Worm (Caenorhabditis elegans) whole organism, L1 larva: ENCODE results near the gene srbc-24.
A peak's percentile ranks its signal among the peaks of the same experiment; 100 is the strongest.

Experiments
- C04F5.9 ChIP-seq: sonication (generic microtip); optimal IDR thresholded peaks from 2 replicates; lab custom pipeline; 2016; ENCODE audit warnings: missing genetic modification characterization, missing compliant biosample characterization
- C34B4.2 ChIP-seq: sonication (generic microtip); optimal IDR thresholded peaks from 2 replicates; lab custom pipeline; 2017; ENCODE audit warnings: mild to moderate bottlenecking, missing genetic modification characterization, missing compliant biosample characterization
- aha-1 ChIP-seq: fragments of 150-350 bp; optimal IDR thresholded peaks from 2 replicates; lab custom pipeline; 2014; ENCODE audit warnings: missing biosample characterization, missing genetic modification characterization
- blmp-1 ChIP-seq: fragments of 150-350 bp; optimal IDR thresholded peaks from 2 replicates; lab custom pipeline; 2014; ENCODE audit warnings: missing biosample characterization, missing genetic modification characterization
- ceh-63 ChIP-seq: fragments of 200-800 bp; sonication (Bioruptor generic); optimal IDR thresholded peaks from 2 replicates; lab custom pipeline; 2018; ENCODE audit warnings: mild to moderate bottlenecking, missing genetic modification characterization, missing compliant biosample characterization
- ceh-88 ChIP-seq: fragments of 200-800 bp; sonication (Bioruptor generic); IDR thresholded peaks from 2 replicates; pipeline ENCODE4 v1.3.6; 2022; ENCODE audit warnings: missing genetic modification characterization, missing compliant biosample characterization
- dpl-1 ChIP-seq, 3 experiments: fragments of 150-350 bp in 2 of 3; sonication (generic microtip) in 1 of 3; optimal IDR thresholded peaks; 2 replicates each; lab custom pipeline; 2014 to 2017; ENCODE audit warnings: missing biosample characterization in 3 of 3, missing genetic modification characterization in 3 of 3, missing genetic modification reagents in 3 of 3
- dsc-1 ChIP-seq: sonication (generic microtip); optimal IDR thresholded peaks from 2 replicates; lab custom pipeline; 2016; ENCODE audit warnings: mild to moderate bottlenecking, missing genetic modification characterization, missing compliant biosample characterization
- efl-1 ChIP-seq, 4 experiments: fragments of 150-350 bp; optimal IDR thresholded peaks in 3 of 4; peaks in 1 of 4; 1 replicate in 1 of 4; 2 replicates in 3 of 4; lab custom pipeline; 2014; ENCODE audit warnings: missing biosample characterization in 2 of 4, missing genetic modification characterization in 2 of 4, missing genetic modification reagents in 2 of 4
- elt-2 ChIP-seq: sonication (generic microtip); optimal IDR thresholded peaks from 2 replicates; lab custom pipeline; 2016; ENCODE audit warnings: missing genetic modification characterization, mild to moderate bottlenecking, inconsistent platforms, missing compliant biosample characterization, missing genetic modification reagents
- elt-3 ChIP-seq, 6 experiments: fragments of 150-350 bp in 1 of 6; sonication (generic microtip); optimal IDR thresholded peaks; 2 replicates each; lab custom pipeline; 2017 to 2018; ENCODE audit warnings: missing biosample characterization in 6 of 6, missing genetic modification characterization in 6 of 6, inconsistent platforms in 1 of 6
- grh-1 ChIP-seq: fragments of 200-800 bp; sonication (Bioruptor generic); IDR thresholded peaks from 2 replicates; pipeline ENCODE4 v1.3.6; 2022; ENCODE audit warnings: missing genetic modification reagents, missing genetic modification characterization, missing compliant biosample characterization
- hlh-4 ChIP-seq: sonication (generic microtip); optimal IDR thresholded peaks from 2 replicates; lab custom pipeline; 2016; ENCODE audit warnings: mild to moderate bottlenecking, missing genetic modification characterization, missing compliant biosample characterization
- hpl-2 ChIP-seq: fragments of 150-350 bp; optimal IDR thresholded peaks from 2 replicates; lab custom pipeline; 2014; ENCODE audit warnings: missing biosample characterization, missing genetic modification reagents, missing genetic modification characterization
- isw-1 ChIP-seq: fragments of 200-800 bp; sonication (Bioruptor generic); IDR thresholded peaks from 2 replicates; pipeline ENCODE4 v1.3.6; 2022; ENCODE audit warnings: missing genetic modification characterization, missing compliant biosample characterization
- lin-14 ChIP-seq: fragments of 200-800 bp; sonication (Bioruptor generic); optimal IDR thresholded peaks from 2 replicates; lab custom pipeline; 2018; ENCODE audit warnings: mild to moderate bottlenecking, missing genetic modification characterization, moderate library complexity, missing compliant biosample characterization
- lin-35 ChIP-seq, 2 experiments: fragments of 150-350 bp; optimal IDR thresholded peaks; 2 replicates each; lab custom pipeline; 2014; ENCODE audit warnings: missing biosample characterization in 2 of 2, missing genetic modification characterization in 2 of 2, missing genetic modification reagents in 2 of 2
- mdl-1 ChIP-seq, 2 experiments: fragments of 150-350 bp; optimal IDR thresholded peaks; 2 replicates each; lab custom pipeline; 2014 to 2017; ENCODE audit warnings: missing biosample characterization in 2 of 2, missing genetic modification characterization in 2 of 2, inconsistent platforms in 1 of 2
- mef-2 ChIP-seq: fragments of 150-350 bp; optimal IDR thresholded peaks from 2 replicates; lab custom pipeline; 2014; ENCODE audit warnings: missing biosample characterization, missing genetic modification characterization
- nhr-12 ChIP-seq: sonication (generic microtip); optimal IDR thresholded peaks from 2 replicates; lab custom pipeline; 2017; ENCODE audit warnings: missing biosample characterization, missing genetic modification characterization
- nhr-20 ChIP-seq: sonication (generic microtip); optimal IDR thresholded peaks from 2 replicates; lab custom pipeline; 2016; ENCODE audit warnings: mild to moderate bottlenecking, missing genetic modification characterization, missing compliant biosample characterization
- nhr-28 ChIP-seq: fragments of 150-350 bp; optimal IDR thresholded peaks from 2 replicates; lab custom pipeline; 2014; ENCODE audit warnings: missing biosample characterization, missing genetic modification characterization
- nhr-76 ChIP-seq: sonication (generic microtip); optimal IDR thresholded peaks from 2 replicates; lab custom pipeline; 2017; ENCODE audit warnings: missing biosample characterization, missing genetic modification characterization
- nhr-90 ChIP-seq: sonication (generic microtip); optimal IDR thresholded peaks from 2 replicates; lab custom pipeline; 2016; ENCODE audit warnings: mild to moderate bottlenecking, missing genetic modification characterization, missing compliant biosample characterization; ENCODE audit not compliant: poor library complexity
- pag-3 ChIP-seq: sonication (generic microtip); optimal IDR thresholded peaks from 2 replicates; lab custom pipeline; 2017; ENCODE audit warnings: missing genetic modification characterization, mild to moderate bottlenecking, missing compliant biosample characterization, antibody characterized with exemption, borderline replicate concordance; ENCODE audit not compliant: insufficient read depth
- pax-3 ChIP-seq: fragments of 200-800 bp; sonication (Bioruptor generic); optimal IDR thresholded peaks from 2 replicates; lab custom pipeline; 2018; ENCODE audit warnings: mild to moderate bottlenecking, missing genetic modification characterization, moderate library complexity, missing compliant biosample characterization
- pqm-1 ChIP-seq: sonication (generic microtip); optimal IDR thresholded peaks from 3 replicates; lab custom pipeline; 2017; ENCODE audit warnings: missing biosample characterization, missing genetic modification characterization
- rnt-1 ChIP-seq: sonication (generic microtip); optimal IDR thresholded peaks from 2 replicates; lab custom pipeline; 2016; ENCODE audit warnings: mild to moderate bottlenecking, missing genetic modification characterization, moderate library complexity, missing compliant biosample characterization
- snpc-4 ChIP-seq: fragments of 150-350 bp; optimal IDR thresholded peaks from 2 replicates; lab custom pipeline; 2014; ENCODE audit warnings: missing biosample characterization, missing genetic modification characterization
- snu-23 ChIP-seq: sonication (generic microtip); optimal IDR thresholded peaks from 2 replicates; lab custom pipeline; 2016; ENCODE audit warnings: missing genetic modification characterization, missing compliant biosample characterization
- sup-37 ChIP-seq: fragments of 200-800 bp; sonication (Bioruptor generic); optimal IDR thresholded peaks from 2 replicates; lab custom pipeline; 2018; ENCODE audit warnings: mild to moderate bottlenecking, missing genetic modification characterization, missing compliant biosample characterization
- unc-62 ChIP-seq: fragments of 150-350 bp; optimal IDR thresholded peaks from 2 replicates; lab custom pipeline; 2014; ENCODE audit warnings: missing biosample characterization, missing genetic modification reagents, missing genetic modification characterization
- unc-86 ChIP-seq: sonication (generic microtip); optimal IDR thresholded peaks from 2 replicates; lab custom pipeline; 2016; ENCODE audit warnings: missing genetic modification characterization, missing compliant biosample characterization
- zag-1 ChIP-seq: fragments of 150-350 bp; optimal IDR thresholded peaks from 2 replicates; lab custom pipeline; 2014; ENCODE audit warnings: missing biosample characterization, missing genetic modification characterization
- zip-4 ChIP-seq: fragments of 200-800 bp; sonication (Bioruptor generic); optimal IDR thresholded peaks from 2 replicates; lab custom pipeline; 2018; ENCODE audit warnings: mild to moderate bottlenecking, missing genetic modification characterization, moderate library complexity, missing compliant biosample characterization
- ztf-11 ChIP-seq, 2 experiments: sonication (generic microtip); optimal IDR thresholded peaks; 2 replicates each; lab custom pipeline; 2016 to 2017; ENCODE audit warnings: missing genetic modification characterization in 2 of 2, missing biosample characterization in 1 of 2, missing compliant biosample characterization in 1 of 2
- ztf-4 ChIP-seq: fragments of 150-350 bp; optimal IDR thresholded peaks from 2 replicates; lab custom pipeline; 2014; ENCODE audit warnings: missing biosample characterization, missing genetic modification characterization

Gene srbc-24

DNA sequence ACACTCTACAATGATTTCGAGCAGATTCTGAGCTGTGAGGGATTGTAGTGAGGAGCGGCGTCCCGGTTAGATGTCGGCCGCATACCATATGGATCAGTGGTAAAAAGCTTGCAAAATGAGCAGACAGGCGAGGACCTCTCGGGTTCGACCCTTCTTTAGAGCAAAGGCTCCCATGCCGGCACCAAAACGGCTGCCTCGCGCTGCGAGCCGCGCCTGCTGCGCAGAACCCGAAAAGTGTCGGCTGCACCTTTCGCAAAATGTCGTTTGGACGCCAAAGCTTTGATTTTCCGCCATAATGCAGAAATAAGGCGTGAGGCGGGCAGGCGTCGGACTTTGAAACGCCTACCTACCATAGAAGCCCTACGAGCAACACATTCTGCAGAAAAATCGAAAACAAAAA lies 38.8 kb downstream of the srbc-24 start:
- TF ChIP-seq zip-4 (GFP tag; lab: Kevin White, UChicago) (no peak), unc-86 (tag; lab: Kevin White, UChicago) (no peak), mef-2 (tag; lab: Kevin White, UChicago) (no peak)

- no peak for TF ChIP-seq grh-1 (GFP tag; lab: Robert Waterston, UW)
- TF ChIP-seq pqm-1 (tag; lab: Kevin White, UChicago), result no peak
- TF ChIP-seq pag-3, result no peak
- TF ChIP-seq blmp-1 (tag; lab: Kevin White, UChicago), result no peak
- no peak for TF ChIP-seq hlh-4 (tag; lab: Kevin White, UChicago)
- no peak for TF ChIP-seq aha-1 (tag; lab: Kevin White, UChicago)
- TF ChIP-seq rnt-1 (tag; lab: Kevin White, UChicago), result no peak
- no peak for TF ChIP-seq pax-3
Measured at ce11 chrV:2191122-2191521, 39.6 kb downstream of the srbc-24 start, which contains the start of gene srbc-42. TSS of gene srbc-42 (minus strand) at chrV:2191222.

DNA sequence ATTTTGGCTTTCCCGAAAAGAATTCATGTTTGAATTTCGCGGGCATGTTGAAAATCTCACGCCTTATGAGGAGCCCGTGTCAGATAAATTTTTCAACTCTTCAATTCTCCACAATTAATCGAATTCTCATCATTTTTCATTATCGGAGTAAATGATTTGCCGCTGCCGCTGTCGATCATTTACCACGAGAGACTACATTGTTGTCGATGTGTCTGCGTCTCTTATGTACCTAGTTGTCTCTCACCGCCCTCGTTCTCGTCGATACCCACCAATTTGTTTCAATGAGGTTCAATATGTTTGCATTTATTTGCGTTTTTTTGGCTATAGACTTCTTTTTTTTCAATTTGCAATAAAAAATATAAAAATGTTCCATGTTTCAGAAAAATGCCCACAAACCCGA lies 40.6 kb downstream of the srbc-24 start, which contains the start of gene nhr-13:
Gene nhr-13 (plus strand): TSS at position 369 of the 400 bp plus-strand sequence.
- no peak for TF ChIP-seq hpl-2
- TF ChIP-seq nhr-76 (tag; lab: Kevin White, UChicago), result no peak
- peak; percentile 50 for TF ChIP-seq elt-2 (tag; lab: Kevin White, UChicago)
- TF ChIP-seq nhr-90 (tag; lab: Kevin White, UChicago), result peak; percentile 17
- no peak for TF ChIP-seq unc-62 (GFP tag; lab: Kevin White, UChicago)
- TF ChIP-seq snu-23 (GFP tag; lab: Kevin White, UChicago), result peak; percentile 30
- TF ChIP-seq mdl-1 (tag; optimal IDR thresholded peaks at IDR 0.05; lab: Kevin White, UChicago), result peak in 1 of 2 experiments; percentile 43
- TF ChIP-seq blmp-1 (tag; lab: Kevin White, UChicago), result no peak
- TF ChIP-seq nhr-20 (tag; lab: Kevin White, UChicago), result peak; percentile 85
- TF ChIP-seq dsc-1 (tag; lab: Kevin White, UChicago), result peak; percentile 64
- peak in 1 of 2 experiments; percentile 36 for TF ChIP-seq lin-35 (GFP tag; optimal IDR thresholded peaks at IDR 0.05; lab: Kevin White, UChicago)
- no peak for TF ChIP-seq C04F5.9 (tag; lab: Kevin White, UChicago)
- TF ChIP-seq elt-3 (tag; optimal IDR thresholded peaks at IDR 0.05; lab: Kevin White, UChicago), result no peak
- TF ChIP-seq efl-1 (optimal IDR thresholded peaks at IDR 0.05; lab: Kevin White, UChicago), result peak in 1 of 2 experiments; percentile 17
- peak in 1 of 2 experiments; percentile 50 for TF ChIP-seq efl-1 (GFP tag; optimal IDR thresholded peaks at IDR 0.05 in 1 of 2; lab: Kevin White, UChicago)
- TF ChIP-seq rnt-1 (tag; lab: Kevin White, UChicago), result peak; percentile 18

DNA sequence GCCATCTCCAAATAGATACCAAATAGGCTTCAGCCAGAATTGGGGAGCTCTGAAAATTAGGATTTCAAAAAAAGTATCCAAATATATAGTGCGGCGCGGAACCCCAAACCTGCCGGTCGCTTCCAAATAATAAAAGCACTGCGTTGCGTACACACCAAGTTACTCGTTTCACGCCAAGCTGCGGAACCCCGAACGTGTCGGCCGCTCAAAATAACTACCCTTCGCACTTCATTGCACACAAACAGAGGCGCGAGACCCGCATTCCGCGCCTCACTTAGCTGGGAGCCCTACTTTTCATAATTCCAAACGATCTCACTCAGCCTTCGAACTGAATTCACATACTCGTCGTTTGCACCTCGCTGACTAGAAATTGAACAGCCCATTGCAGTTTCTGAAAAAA lies 48.0 kb downstream of the srbc-24 start:
- peak; percentile 26 for TF ChIP-seq snpc-4 (tag; lab: Kevin White, UChicago)
- TF ChIP-seq C34B4.2, result no peak

ce11 chrV:2200402-2200801 lies 48.8 kb downstream of the srbc-24 start:
- TF ChIP-seq sup-37 (GFP tag; lab: Kevin White, UChicago) (no peak), ztf-4 (tag; lab: Kevin White, UChicago) (no peak), lin-14 (GFP tag; lab: Kevin White, UChicago) (no peak), nhr-28 (tag; lab: Kevin White, UChicago) (no peak), isw-1 (no peak), ceh-88 (GFP tag; lab: Robert Waterston, UW) (no peak), ztf-11 (tag; optimal IDR thresholded peaks at IDR 0.05; lab: Kevin White, UChicago) (no peak), dpl-1 (GFP tag; optimal IDR thresholded peaks at IDR 0.05; lab: Kevin White, UChicago) (no peak), zag-1 (tag; lab: Kevin White, UChicago) (no peak), ceh-63 (GFP tag; lab: Kevin White, UChicago) (no peak), unc-62 (GFP tag; lab: Kevin White, UChicago) (no peak), nhr-12 (tag; lab: Kevin White, UChicago) (no peak)
